Fruit fly (Drosophila melanogaster): Measurements from ENCODE around the gene Pgam5.

Pgam5 gene

dm6 chrX:1849914-1850313 is 23.5 kb downstream of the Pgam5 start (continued):
- TF ChIP-seq pan (optimal IDR thresholded peaks at IDR 0.05) (no peak), pan (GFP tag; optimal IDR thresholded peaks at IDR 0.05 in 1 of 2, IDR thresholded peaks at IDR 0.05 in 1 of 2) (peak in 1 of 2 experiments; percentile 79), ems (GFP tag; optimal IDR thresholded peaks at IDR 0.05) (peak; percentile 78), CG10147 (GFP tag; optimal IDR thresholded peaks at IDR 0.05) (peak; percentile 89), CG8089 (GFP tag; optimal IDR thresholded peaks at IDR 0.05) (peak; percentile 44), sima (GFP tag; optimal IDR thresholded peaks at IDR 0.05) (no peak), CG14965 (GFP tag; optimal IDR thresholded peaks at IDR 0.05; ENCODE audit: borderline replicate concordance) (no peak), CG12659 (GFP tag; optimal IDR thresholded peaks at IDR 0.05) (peak; percentile 90), Usf (GFP tag; optimal IDR thresholded peaks at IDR 0.05) (peak; percentile 64), CG8359 (GFP tag; optimal IDR thresholded peaks at IDR 0.05; ENCODE audit: borderline replicate concordance) (peak; percentile 46), bigmax (GFP tag; optimal IDR thresholded peaks at IDR 0.05) (no peak), CG30020 (tag; optimal IDR thresholded peaks at IDR 0.05) (peak; percentile 20), CG8281 (tag; optimal IDR thresholded peaks at IDR 0.05) (peak; percentile 62), onecut (GFP tag; IDR thresholded peaks at IDR 0.05) (peak; percentile 49; the same call in 1 of the 2 replicates), CG3995 (GFP tag; optimal IDR thresholded peaks at IDR 0.05) (peak; percentile 54), CG17359 (tag; optimal IDR thresholded peaks at IDR 0.05) (peak; percentile 87), tna (GFP tag; IDR thresholded peaks at IDR 0.05; ENCODE audit: partially characterized antibody) (no peak), sc (optimal IDR thresholded peaks at IDR 0.05) (no peak), sc (GFP tag; optimal IDR thresholded peaks at IDR 0.05) (peak; percentile 40), CG12744 (GFP tag; optimal IDR thresholded peaks at IDR 0.05) (peak; percentile 79), CG31441 (GFP tag; IDR thresholded peaks at IDR 0.05) (peak; percentile 80), Dad (GFP tag; optimal IDR thresholded peaks at IDR 0.05) (peak; percentile 75), zfh2 (GFP tag; optimal IDR thresholded peaks at IDR 0.05) (peak; percentile 83), CG1529 (GFP tag; optimal IDR thresholded peaks at IDR 0.05) (peak; percentile 54), Ravus (GFP tag; IDR thresholded peaks at IDR 0.05) (peak; percentile 39; the same call in 1 of the 2 replicates), ATbp (GFP tag; optimal IDR thresholded peaks at IDR 0.05) (peak; percentile 72), nau (GFP tag; optimal IDR thresholded peaks at IDR 0.05) (peak; percentile 85), CoRest (tag; optimal IDR thresholded peaks at IDR 0.05) (peak; percentile 91), CG17612 (GFP tag; IDR thresholded peaks at IDR 0.05) (no peak), jumu (GFP tag; optimal IDR thresholded peaks at IDR 0.05) (peak; percentile 56), Mrtf (GFP tag; IDR thresholded peaks at IDR 0.05) (peak; percentile 61; the same call in 2 of the 3 replicates), lab (GFP tag; optimal IDR thresholded peaks at IDR 0.05) (peak; percentile 97), chinmo (GFP tag; IDR thresholded peaks at IDR 0.05; ENCODE audit: partially characterized antibody) (no peak), phol (tag; optimal IDR thresholded peaks at IDR 0.05) (peak; percentile 81), CTCF (GFP tag; optimal IDR thresholded peaks at IDR 0.05) (peak; percentile 36), CG7963 (GFP tag; IDR thresholded peaks at IDR 0.05; ENCODE audit: partially characterized antibody) (no peak), gce (GFP tag; IDR thresholded peaks at IDR 0.05) (no peak; the same call in 2 of the 3 replicates), usp (GFP tag; optimal IDR thresholded peaks at IDR 0.05) (no peak), CG33213 (GFP tag; optimal IDR thresholded peaks at IDR 0.05) (peak; percentile 67), nmo (GFP tag; optimal IDR thresholded peaks at IDR 0.05) (peak; percentile 84), zfh1 (GFP tag; IDR thresholded peaks at IDR 0.05) (peak; percentile 54; the same call in 1 of the 3 replicates), hkb (optimal IDR thresholded peaks at IDR 0.05) (no peak), hkb (GFP tag; IDR thresholded peaks at IDR 0.05) (peak; percentile 84), CG32772 (GFP tag; IDR thresholded peaks at IDR 0.05) (peak; percentile 70), slou (GFP tag; optimal IDR thresholded peaks at IDR 0.05) (peak; percentile 60), Neu2 (GFP tag; optimal IDR thresholded peaks at IDR 0.05; ENCODE audit: borderline replicate concordance) (no peak), croc (GFP tag; conservative IDR thresholded peaks at IDR 0.05) (peak; percentile 39; the same call in 1 of the 3 replicates), NFAT (GFP tag; IDR thresholded peaks at IDR 0.05) (peak; percentile 74; the same call in 1 of the 2 replicates), Lhr (GFP tag; optimal IDR thresholded peaks at IDR 0.05) (no peak), unc-4 (GFP tag; IDR thresholded peaks at IDR 0.05; ENCODE audit: partially characterized antibody) (no peak), CG8478 (optimal IDR thresholded peaks at IDR 0.05) (no peak), dm (GFP tag; optimal IDR thresholded peaks at IDR 0.05) (peak; percentile 69)

Data from whole organism, embryonic.